Worm (Caenorhabditis elegans): Measurements from ENCODE around the gene hsp-25.

The hsp-25 gene

ce11 chrX:6039544-6039943 is at the start of gene hsp-25:
Gene hsp-25, minus strand, starts transcription at chrX:6039644.
- TF ChIP-seq W03F9.2 (tag; optimal IDR thresholded peaks at IDR 0.05) (no peak), dao-5 (tag; optimal IDR thresholded peaks at IDR 0.05) (no peak), him-1 (tag; optimal IDR thresholded peaks at IDR 0.05) (no peak)

ce11 chrX:6088718-6089117 is 49.3 kb upstream of the hsp-25 start:
- TF ChIP-seq him-1 (tag; optimal IDR thresholded peaks at IDR 0.05): no peak
- TF ChIP-seq dao-5 (tag; optimal IDR thresholded peaks at IDR 0.05): no peak
- no peak for TF ChIP-seq W03F9.2 (tag; optimal IDR thresholded peaks at IDR 0.05)

ce11 chrX:6087676-6088075 is 48.2 kb upstream of the hsp-25 start, which contains the start of gene C45B2.8:
Gene C45B2.8, plus strand, starts transcription at chrX:6087976.
- no peak for TF ChIP-seq W03F9.2 (tag; optimal IDR thresholded peaks at IDR 0.05)
- no peak for TF ChIP-seq him-1 (tag; optimal IDR thresholded peaks at IDR 0.05)

ce11 chrX:6085824-6086223 is 46.4 kb upstream of the hsp-25 start, which contains the start of gene C45B2.1:
Gene C45B2.1, plus strand, starts transcription at chrX:6086124.
- no peak for TF ChIP-seq dao-5 (tag; optimal IDR thresholded peaks at IDR 0.05)
- no peak for TF ChIP-seq W03F9.2 (tag; optimal IDR thresholded peaks at IDR 0.05)
- no peak for TF ChIP-seq him-1 (tag; optimal IDR thresholded peaks at IDR 0.05)

ce11 chrX:6084439-6084838 is 45.0 kb upstream of the hsp-25 start, which contains the start of gene C45B2.2:
Gene C45B2.2, plus strand, starts transcription at chrX:6084739.
- TF ChIP-seq dao-5 (tag; optimal IDR thresholded peaks at IDR 0.05): no peak
- no peak for TF ChIP-seq him-1 (tag; optimal IDR thresholded peaks at IDR 0.05)
- no peak for TF ChIP-seq W03F9.2 (tag; optimal IDR thresholded peaks at IDR 0.05)

ce11 chrX:6082660-6083059 is 43.2 kb upstream of the hsp-25 start, which contains the start of gene C45B2.3:
Gene C45B2.3, plus strand, starts transcription at chrX:6082960.
- no peak for TF ChIP-seq W03F9.2 (tag; optimal IDR thresholded peaks at IDR 0.05)
- TF ChIP-seq dao-5 (tag; optimal IDR thresholded peaks at IDR 0.05): no peak
- no peak for TF ChIP-seq him-1 (tag; optimal IDR thresholded peaks at IDR 0.05)

- no peak for TF ChIP-seq W03F9.2 (tag; optimal IDR thresholded peaks at IDR 0.05)
- no peak for TF ChIP-seq dao-5 (tag; optimal IDR thresholded peaks at IDR 0.05)
- no peak for TF ChIP-seq him-1 (tag; optimal IDR thresholded peaks at IDR 0.05)
Measured at ce11 chrX:6081793-6082192, 42.3 kb upstream of the hsp-25 start.

- TF ChIP-seq dao-5 (tag; optimal IDR thresholded peaks at IDR 0.05) (no peak), him-1 (tag; optimal IDR thresholded peaks at IDR 0.05) (no peak), W03F9.2 (tag; optimal IDR thresholded peaks at IDR 0.05) (no peak)
Measured at ce11 chrX:6075209-6075608, 35.8 kb upstream of the hsp-25 start, which contains the start of gene lgc-58. Gene lgc-58, plus strand, starts transcription at chrX:6075509.

- no peak for TF ChIP-seq him-1 (tag; optimal IDR thresholded peaks at IDR 0.05)
- no peak for TF ChIP-seq W03F9.2 (tag; optimal IDR thresholded peaks at IDR 0.05)
- TF ChIP-seq dao-5 (tag; optimal IDR thresholded peaks at IDR 0.05): no peak
Measured at ce11 chrX:6066618-6067017, 27.2 kb upstream of the hsp-25 start.

ce11 chrX:6065936-6066452 is 26.6 kb upstream of the hsp-25 start, which contains the start of gene ptr-4:
Gene ptr-4, minus strand, starts transcription at chrX:6065986.
- TF ChIP-seq him-1 (tag; optimal IDR thresholded peaks at IDR 0.05) (no peak), dao-5 (tag; optimal IDR thresholded peaks at IDR 0.05) (no peak), W03F9.2 (tag; optimal IDR thresholded peaks at IDR 0.05) (no peak)

- TF ChIP-seq dao-5 (tag; optimal IDR thresholded peaks at IDR 0.05): no peak
- TF ChIP-seq W03F9.2 (tag; optimal IDR thresholded peaks at IDR 0.05): no peak
- TF ChIP-seq him-1 (tag; optimal IDR thresholded peaks at IDR 0.05): no peak
Measured at ce11 chrX:6064385-6064784, 24.9 kb upstream of the hsp-25 start.

ce11 chrX:6059163-6059782 is 19.8 kb upstream of the hsp-25 start:
- TF ChIP-seq dao-5 (tag; optimal IDR thresholded peaks at IDR 0.05) (no peak), him-1 (tag; optimal IDR thresholded peaks at IDR 0.05) (no peak), W03F9.2 (tag; optimal IDR thresholded peaks at IDR 0.05) (no peak)

- TF ChIP-seq W03F9.2 (tag; optimal IDR thresholded peaks at IDR 0.05): no peak
- TF ChIP-seq dao-5 (tag; optimal IDR thresholded peaks at IDR 0.05): no peak
- no peak for TF ChIP-seq him-1 (tag; optimal IDR thresholded peaks at IDR 0.05)
Measured at ce11 chrX:6057580-6058305, 18.3 kb upstream of the hsp-25 start, which contains the start of gene gln-1. Gene gln-1, plus strand, starts transcription at chrX:6058255.

- TF ChIP-seq dao-5 (tag; optimal IDR thresholded peaks at IDR 0.05) (no peak), W03F9.2 (tag; optimal IDR thresholded peaks at IDR 0.05) (no peak), him-1 (tag; optimal IDR thresholded peaks at IDR 0.05) (no peak)
Measured at ce11 chrX:6052744-6053143, 13.3 kb upstream of the hsp-25 start, which contains the start of gene C45B2.6. Gene C45B2.6, plus strand, starts transcription at chrX:6052879.

Measured in whole organism, L4/young adult.